Fruit fly (Drosophila melanogaster) whole organism, wandering third instar larva: ENCODE results near the gene CG14866.

Experiments used
- Myc ChIP-seq: fragments of >200 bp; optimal IDR thresholded peaks from 2 replicates; lab custom pipeline; 2017
- brk ChIP-seq: fragments of 200-800 bp; sonication (Bioruptor generic); optimal IDR thresholded peaks from 2 replicates; lab custom pipeline; 2016; ENCODE audit warnings: missing biosample characterization, mild to moderate bottlenecking, missing genetic modification characterization

DNA sequence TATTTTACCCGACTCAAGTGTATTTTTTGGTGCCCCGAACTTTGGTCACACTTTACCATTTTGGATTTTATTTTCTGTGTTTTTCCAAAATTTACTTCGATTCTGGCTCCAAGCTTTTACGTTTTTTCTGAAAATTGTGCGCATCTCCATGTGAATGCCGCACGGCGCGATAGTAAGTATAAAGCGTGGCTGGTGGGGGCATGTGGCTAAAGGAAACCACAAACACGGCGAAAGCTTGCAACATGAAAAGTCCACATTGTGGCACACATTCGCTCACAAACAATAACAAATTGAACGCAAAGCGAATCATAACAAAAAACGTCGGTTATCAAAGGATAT lies 4.4 kb downstream of the CG14866 start, which contains the start of gene ear:
- TF ChIP-seq brk (GFP tag; lab: Kevin White, UChicago) (no peak), Myc (lab: Kevin White, UChicago) (no peak)
